Worm (Caenorhabditis elegans) whole organism, L4/young adult: ENCODE measurements around the gene syp-1.

Source experiments
- W03F9.2 ChIP-seq: fragments of 150-350 bp; optimal IDR thresholded peaks from 2 replicates; lab custom pipeline; 2014; ENCODE audit warnings: missing biosample characterization, missing genetic modification characterization
- dao-5 ChIP-seq: sonication (generic microtip); optimal IDR thresholded peaks from 2 replicates; lab custom pipeline; 2016; ENCODE audit warnings: missing genotype, missing genetic modification characterization, moderate library complexity, missing compliant biosample characterization
- him-1 ChIP-seq: sonication (generic microtip); optimal IDR thresholded peaks from 2 replicates; lab custom pipeline; 2016; ENCODE audit warnings: missing genotype, missing genetic modification reagents, missing genetic modification characterization, missing compliant biosample characterization

DNA sequence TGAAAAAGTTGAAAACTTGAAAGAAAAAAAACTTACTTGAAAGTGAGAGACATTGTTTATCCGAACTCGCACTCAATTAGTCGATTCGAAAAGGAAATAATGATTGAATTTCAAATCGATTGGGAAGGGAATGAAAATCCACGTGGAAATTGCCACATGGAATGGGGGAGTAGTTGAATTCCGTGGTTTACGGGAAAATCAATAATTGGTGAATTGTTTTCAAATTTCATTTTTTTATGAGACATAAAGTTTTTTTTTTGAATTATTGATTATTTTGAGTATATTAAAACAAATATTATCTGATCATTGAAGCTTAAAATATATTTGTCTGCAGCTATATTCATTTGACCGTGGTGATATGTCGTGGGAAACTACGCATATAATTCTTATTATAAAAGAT is 26.2 kb upstream of the syp-1 start, which contains the start of gene F13A7.1:
- no peak for TF ChIP-seq him-1 (tag; lab: Kevin White, UChicago)
- no peak for TF ChIP-seq dao-5 (tag; lab: Kevin White, UChicago)
- TF ChIP-seq W03F9.2 (tag; lab: Kevin White, UChicago) = no peak
